Worm (Caenorhabditis elegans): ENCODE data around the gene F38E11.6.

Gene F38E11.6

ce11 chrIV:9440880-9441336 lies 26.4 kb downstream of the F38E11.6 start, which contains the start of gene idh-1 (continued):
- TF ChIP-seq Y56A3A.18 (GFP tag; IDR thresholded peaks at IDR 0.05) (peak; percentile 37; the same call in 1 of the 2 replicates), hlh-12 (tag; optimal IDR thresholded peaks at IDR 0.05) (no peak), lsy-27 (tag; optimal IDR thresholded peaks at IDR 0.05; ENCODE audit: borderline replicate concordance, insufficient read depth) (no peak), ceh-100 (GFP tag; IDR thresholded peaks at IDR 0.05) (peak; percentile 19; the same call in 1 of the 2 replicates), somi-1 (GFP tag; optimal IDR thresholded peaks at IDR 0.05) (peak; percentile 58), him-1 (tag; optimal IDR thresholded peaks at IDR 0.05) (no peak), Y95B8A.8 (GFP tag; IDR thresholded peaks at IDR 0.05) (peak; percentile 36; the same call in 1 of the 2 replicates), F33H1.4 (GFP tag; IDR thresholded peaks at IDR 0.05) (peak; percentile 71), ama-1 (optimal IDR thresholded peaks at IDR 0.05) (peak; percentile 23), ama-1 (GFP tag; optimal IDR thresholded peaks at IDR 0.05) (no peak), ztf-26 (tag; optimal IDR thresholded peaks at IDR 0.05) (no peak), K11D2.4 (GFP tag; IDR thresholded peaks at IDR 0.05) (no peak), ceh-40 (GFP tag; IDR thresholded peaks at IDR 0.05) (no peak), nhr-80 (tag; optimal IDR thresholded peaks at IDR 0.05) (peak; percentile 20), attf-5 (GFP tag; optimal IDR thresholded peaks at IDR 0.05) (peak; percentile 38), snpc-4 (GFP tag; optimal IDR thresholded peaks at IDR 0.05) (no peak), snpc-4 (tag; optimal IDR thresholded peaks at IDR 0.05) (peak; percentile 14 to 79 (median 38)), akir-1 (GFP tag; optimal IDR thresholded peaks at IDR 0.05) (no peak), ztf-6 (GFP tag; IDR thresholded peaks at IDR 0.05) (no peak), pbrm-1 (GFP tag; IDR thresholded peaks at IDR 0.05) (peak; percentile 72), dox-1 (GFP tag; IDR thresholded peaks at IDR 0.05) (peak; percentile 64; the same call in 1 of the 2 replicates), ceh-91 (GFP tag; IDR thresholded peaks at IDR 0.05) (peak; percentile 85), lin-26 (GFP tag; IDR thresholded peaks at IDR 0.05) (no peak), ceh-58 (GFP tag; IDR thresholded peaks at IDR 0.05) (no peak), Y53G8AR.9 (GFP tag; conservative IDR thresholded peaks at IDR 0.05) (no peak), rcor-1 (GFP tag; IDR thresholded peaks at IDR 0.05) (0 out of 2 replicates have a peak, but pooled peaks have one; percentile 19), pha-4 (tag; optimal IDR thresholded peaks at IDR 0.05) (no peak), mes-4 (tag; optimal IDR thresholded peaks at IDR 0.05) (no peak), chd-7 (tag; optimal IDR thresholded peaks at IDR 0.05) (no peak), F57C9.4 (tag; optimal IDR thresholded peaks at IDR 0.05) (no peak), C06A6.2 (GFP tag; conservative IDR thresholded peaks at IDR 0.05) (no peak), snpc-1.1 (tag; optimal IDR thresholded peaks at IDR 0.05; ENCODE audit: insufficient read depth) (peak; percentile 68), ztf-28 (GFP tag; IDR thresholded peaks at IDR 0.05) (no peak), unc-130 (GFP tag; optimal IDR thresholded peaks at IDR 0.05) (no peak), snpc-1.3 (tag; optimal IDR thresholded peaks at IDR 0.05; ENCODE audit: insufficient read depth) (peak; percentile 61), ztf-25 (GFP tag; IDR thresholded peaks at IDR 0.05) (no peak), athp-1 (tag; optimal IDR thresholded peaks at IDR 0.05) (no peak), zfh-2 (GFP tag; conservative IDR thresholded peaks at IDR 0.05) (peak; percentile 62; the same call in 1 of the 2 replicates), ceh-27 (GFP tag; optimal IDR thresholded peaks at IDR 0.05) (peak; percentile 11), T26A5.8 (tag; optimal IDR thresholded peaks at IDR 0.05) (no peak), hmg-1.2 (GFP tag; IDR thresholded peaks at IDR 0.05) (peak; percentile 58), cebp-1 (GFP tag; IDR thresholded peaks at IDR 0.05) (no peak), cebp-1 (tag; optimal IDR thresholded peaks at IDR 0.05) (peak; percentile 36), lin-54 (GFP tag; optimal IDR thresholded peaks at IDR 0.05) (peak; percentile 89), madf-6 (GFP tag; IDR thresholded peaks at IDR 0.05) (peak; percentile 92), tbx-9 (tag; optimal IDR thresholded peaks at IDR 0.05; ENCODE audit: borderline replicate concordance) (peak; percentile 23), ets-4 (GFP tag; optimal IDR thresholded peaks at IDR 0.05) (no peak), D2030.7 (GFP tag; IDR thresholded peaks at IDR 0.05) (peak; percentile 87), ccch-3 (GFP tag; optimal IDR thresholded peaks at IDR 0.05) (no peak), nhr-120 (GFP tag; IDR thresholded peaks at IDR 0.05) (no peak)

Data from whole organism, young adult.